Fruit fly (Drosophila melanogaster): ENCODE measurements around the gene Cog7.

Gene Cog7

DNA sequence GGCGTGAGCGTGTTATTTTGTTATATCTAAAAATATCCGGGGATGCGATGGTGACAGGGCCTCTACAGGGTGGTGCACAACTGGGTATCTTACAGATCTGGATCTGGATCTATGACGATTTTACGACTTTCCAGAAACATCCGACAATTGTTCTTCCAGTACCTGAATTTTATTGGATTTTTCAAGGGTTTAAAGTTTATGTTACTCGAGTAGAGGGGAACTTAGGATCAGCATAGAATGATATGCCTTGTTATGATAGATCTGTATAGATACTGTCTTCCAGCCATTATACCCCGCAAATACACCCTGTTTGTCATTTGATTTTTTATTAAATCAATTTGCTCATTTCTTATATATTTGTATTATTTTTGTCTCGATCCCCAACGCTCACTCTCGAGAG is 38.5 kb downstream of the Cog7 start (continued):
- no peak for TF ChIP-seq CG7928 (GFP tag; optimal IDR thresholded peaks at IDR 0.05)
- peak; percentile 30; the same call in 1 of the 2 replicates for TF ChIP-seq E2f2 (GFP tag; IDR thresholded peaks at IDR 0.05)
- 0 out of 2 replicates have a peak, but pooled peaks have one; percentile 5 for TF ChIP-seq H2.0 (GFP tag; IDR thresholded peaks at IDR 0.05)
- TF ChIP-seq Sry-β (GFP tag; optimal IDR thresholded peaks at IDR 0.05) = no peak
- TF ChIP-seq CG9932 (GFP tag; IDR thresholded peaks at IDR 0.05) = peak; percentile 72
- TF ChIP-seq MTF-1 (GFP tag; optimal IDR thresholded peaks at IDR 0.05; ENCODE audit: borderline replicate concordance) = no peak
- TF ChIP-seq sens (GFP tag) = peak; percentile 84
- TF ChIP-seq Nf-YB (GFP tag; optimal IDR thresholded peaks at IDR 0.05) = peak; percentile 21
- TF ChIP-seq CG17186 (GFP tag; optimal IDR thresholded peaks at IDR 0.05) = no peak
- peak; percentile 11 for TF ChIP-seq CG6813 (GFP tag; optimal IDR thresholded peaks at IDR 0.05)
- peak; percentile 21 for TF ChIP-seq bab2 (GFP tag; optimal IDR thresholded peaks at IDR 0.05)
- peak; percentile 64 for TF ChIP-seq CG12071 (GFP tag; optimal IDR thresholded peaks at IDR 0.05)
- TF ChIP-seq br (optimal IDR thresholded peaks at IDR 0.05) = no peak
- no peak for TF ChIP-seq CG42726 (GFP tag; IDR thresholded peaks at IDR 0.05; ENCODE audit: partially characterized antibody)
- TF ChIP-seq CG18476 (GFP tag; optimal IDR thresholded peaks at IDR 0.05) = no peak
- peak; percentile 61 for TF ChIP-seq Sox100B (GFP tag; optimal IDR thresholded peaks at IDR 0.05)
- TF ChIP-seq chm (GFP tag; IDR thresholded peaks at IDR 0.05) = no peak
- TF ChIP-seq BEAF-32 (GFP tag; optimal IDR thresholded peaks at IDR 0.05) = no peak
- no peak for TF ChIP-seq GATAe (GFP tag; conservative IDR thresholded peaks at IDR 0.05)
- no peak for TF ChIP-seq CG4617 (GFP tag; optimal IDR thresholded peaks at IDR 0.05; ENCODE audit: borderline replicate concordance)
- TF ChIP-seq slbo (GFP tag; IDR thresholded peaks at IDR 0.05) = peak; percentile 73
- TF ChIP-seq disco-r (GFP tag; optimal IDR thresholded peaks at IDR 0.05) = no peak
- TF ChIP-seq CG11723 (GFP tag; optimal IDR thresholded peaks at IDR 0.05) = peak; percentile 24
- peak; percentile 63 for TF ChIP-seq ind (GFP tag; optimal IDR thresholded peaks at IDR 0.05)
- TF ChIP-seq CG9876 (GFP tag; optimal IDR thresholded peaks at IDR 0.05) = peak; percentile 28
- peak; percentile 58 for TF ChIP-seq Fer3 (tag; optimal IDR thresholded peaks at IDR 0.05)
- peak; percentile 64 for TF ChIP-seq CG9817 (tag; optimal IDR thresholded peaks at IDR 0.05)
- peak; percentile 20 for TF ChIP-seq pb (GFP tag; optimal IDR thresholded peaks at IDR 0.05)
- TF ChIP-seq CG32532 (GFP tag; IDR thresholded peaks at IDR 0.05) = peak; percentile 76
- TF ChIP-seq CG17912 (GFP tag; optimal IDR thresholded peaks at IDR 0.05) = no peak
- TF ChIP-seq Hand (GFP tag; optimal IDR thresholded peaks at IDR 0.05) = no peak
- TF ChIP-seq stc (GFP tag; IDR thresholded peaks at IDR 0.05) = peak; percentile 36; the same call in 1 of the 2 replicates
- TF ChIP-seq cas (GFP tag; IDR thresholded peaks at IDR 0.05) = no peak
- peak; percentile 32 for TF ChIP-seq shn (GFP tag; optimal IDR thresholded peaks at IDR 0.05)
- no peak for TF ChIP-seq CG18764 (GFP tag; optimal IDR thresholded peaks at IDR 0.05)
- peak; percentile 38 for TF ChIP-seq gro (GFP tag; optimal IDR thresholded peaks at IDR 0.05)
- no peak for TF ChIP-seq usp (GFP tag; optimal IDR thresholded peaks at IDR 0.05)
- TF ChIP-seq unc-4 (GFP tag; IDR thresholded peaks at IDR 0.05; ENCODE audit: partially characterized antibody) = no peak
- no peak for TF ChIP-seq Lhr (GFP tag; optimal IDR thresholded peaks at IDR 0.05)
- TF ChIP-seq CG2875 (GFP tag; optimal IDR thresholded peaks at IDR 0.05) = no peak
- TF ChIP-seq CG18262 (tag; optimal IDR thresholded peaks at IDR 0.05) = peak; percentile 67
- no peak for TF ChIP-seq CG16813 (GFP tag; IDR thresholded peaks at IDR 0.05; ENCODE audit: partially characterized antibody)
- TF ChIP-seq Dref (GFP tag; IDR thresholded peaks at IDR 0.05) = no peak
- TF ChIP-seq CG9609 (GFP tag; optimal IDR thresholded peaks at IDR 0.05) = peak; percentile 18
- TF ChIP-seq gem (tag; optimal IDR thresholded peaks at IDR 0.05) = peak; percentile 78
- peak; percentile 59 for TF ChIP-seq CG10147 (GFP tag; optimal IDR thresholded peaks at IDR 0.05)
- TF ChIP-seq Atf3 (GFP tag; optimal IDR thresholded peaks at IDR 0.05) = no peak
- TF ChIP-seq odd (GFP tag; optimal IDR thresholded peaks at IDR 0.05) = peak; percentile 20
- TF ChIP-seq CG10209 (GFP tag; optimal IDR thresholded peaks at IDR 0.05) = peak; percentile 57
- TF ChIP-seq CG7839 (tag; optimal IDR thresholded peaks at IDR 0.05) = peak; percentile 73
- TF ChIP-seq CG2202 (tag; optimal IDR thresholded peaks at IDR 0.05) = no peak

Data from whole organism, embryonic.